Worm (Caenorhabditis elegans): Measurements from ENCODE around the gene suex-2.

Gene suex-2

DNA sequence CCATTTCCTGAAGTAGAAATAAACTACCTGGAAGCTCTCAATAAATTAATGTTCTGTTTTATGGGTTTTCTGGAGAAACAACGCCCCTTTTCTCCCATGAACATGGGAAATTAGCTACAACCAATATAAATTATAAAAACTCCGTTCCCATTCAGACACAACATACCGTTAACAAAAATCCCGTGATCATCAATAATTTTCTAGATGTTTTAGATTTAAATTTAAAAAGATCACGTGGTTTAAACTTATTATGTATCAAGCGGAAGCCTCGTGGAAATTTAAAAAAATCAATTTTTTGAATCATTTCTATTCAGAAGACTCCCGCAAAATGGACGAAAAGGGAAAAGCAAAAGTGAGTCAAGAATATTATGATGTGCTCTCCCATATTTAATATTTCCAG lies 2.2 kb upstream of the suex-2 start, which contains the start of gene C53B4.2:
Gene C53B4.2 (plus strand): TSS at position 301 of the 400 bp plus-strand sequence.
- TF ChIP-seq lsy-12 (tag; optimal IDR thresholded peaks at IDR 0.05) (no peak), ceh-28 (tag; optimal IDR thresholded peaks at IDR 0.05) (no peak), elt-2 (tag; optimal IDR thresholded peaks at IDR 0.05) (no peak), pha-4 (tag; optimal IDR thresholded peaks at IDR 0.05) (no peak), nhr-237 (tag; optimal IDR thresholded peaks at IDR 0.05) (no peak), eor-1 (tag; optimal IDR thresholded peaks at IDR 0.05) (no peak), tbx-2 (tag; optimal IDR thresholded peaks at IDR 0.05) (no peak), ztf-11 (tag; optimal IDR thresholded peaks at IDR 0.05) (no peak)

DNA sequence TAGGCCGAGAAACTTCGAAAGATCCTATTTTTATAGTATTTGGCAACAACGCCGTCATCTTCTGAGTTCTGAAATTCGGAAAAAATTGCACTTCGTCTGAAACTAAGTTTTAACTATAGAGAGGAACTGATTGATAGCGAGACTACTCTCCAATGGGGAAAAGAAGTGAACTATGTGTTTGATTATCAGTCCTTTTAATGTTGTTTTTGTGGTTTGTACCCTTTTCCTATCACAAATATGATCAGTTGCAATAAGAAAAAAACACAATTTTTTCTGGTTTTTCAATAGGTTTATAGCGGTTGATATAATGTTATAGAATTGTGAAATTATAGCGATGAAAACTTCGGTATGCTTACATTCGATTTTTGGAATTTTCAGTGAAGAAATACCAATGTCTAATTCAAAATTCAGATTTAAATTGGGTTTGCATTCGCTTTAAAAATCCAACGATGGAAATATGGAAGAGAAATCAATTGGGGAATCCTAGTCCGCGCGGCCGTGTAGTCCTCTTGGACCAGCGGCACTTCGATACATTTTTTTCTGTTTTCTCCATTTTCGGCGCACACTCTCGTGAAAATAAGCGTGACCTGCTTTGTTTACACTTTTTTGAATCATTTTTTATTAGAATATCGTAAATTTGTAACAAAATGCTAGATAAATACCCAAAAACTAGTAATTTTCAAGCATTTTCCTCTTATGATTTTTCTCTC lies 5.3 kb downstream of the suex-2 start, which contains the start of gene C53B4.3:
Gene C53B4.3 (minus strand): TSS at position 464 of the 710 bp plus-strand sequence.
- no peak for TF ChIP-seq nhr-237 (tag; optimal IDR thresholded peaks at IDR 0.05)
- no peak for TF ChIP-seq unc-39 (tag; optimal IDR thresholded peaks at IDR 0.05)
- TF ChIP-seq R02D3.7 (tag; optimal IDR thresholded peaks at IDR 0.05): no peak
- no peak for TF ChIP-seq ztf-11 (tag; optimal IDR thresholded peaks at IDR 0.05)
- TF ChIP-seq ama-1 (optimal IDR thresholded peaks at IDR 0.05): no peak
- TF ChIP-seq nhr-11 (tag; optimal IDR thresholded peaks at IDR 0.05): no peak
- no peak for TF ChIP-seq sea-2 (GFP tag; optimal IDR thresholded peaks at IDR 0.05)
- no peak for TF ChIP-seq lin-39 (tag; optimal IDR thresholded peaks at IDR 0.05)
- no peak for TF ChIP-seq nhr-77 (tag; optimal IDR thresholded peaks at IDR 0.05)
- no peak for TF ChIP-seq nhr-76 (tag; optimal IDR thresholded peaks at IDR 0.05)
- TF ChIP-seq egl-27 (tag; optimal IDR thresholded peaks at IDR 0.05): no peak
- TF ChIP-seq pqm-1 (tag; optimal IDR thresholded peaks at IDR 0.05): no peak
- TF ChIP-seq jun-1 (tag; optimal IDR thresholded peaks at IDR 0.05): no peak
- TF ChIP-seq snpc-4 (tag; optimal IDR thresholded peaks at IDR 0.05): peak; percentile 74
- TF ChIP-seq ceh-28 (tag; optimal IDR thresholded peaks at IDR 0.05): no peak
- no peak for TF ChIP-seq elt-3 (tag; optimal IDR thresholded peaks at IDR 0.05)
- TF ChIP-seq pha-4 (tag; optimal IDR thresholded peaks at IDR 0.05): peak; percentile 72
- TF ChIP-seq fkh-10 (GFP tag; optimal IDR thresholded peaks at IDR 0.05): no peak
- TF ChIP-seq hmg-11 (tag; optimal IDR thresholded peaks at IDR 0.05): peak; percentile 32
- TF ChIP-seq ceh-82 (tag; optimal IDR thresholded peaks at IDR 0.05): no peak
- no peak for TF ChIP-seq zag-1 (tag; optimal IDR thresholded peaks at IDR 0.05)
- no peak for TF ChIP-seq skn-1 (tag; optimal IDR thresholded peaks at IDR 0.05)
- no peak for TF ChIP-seq fos-1 (tag; optimal IDR thresholded peaks at IDR 0.05)
- TF ChIP-seq aly-2 (tag; optimal IDR thresholded peaks at IDR 0.05): no peak
- peak; percentile 71 for TF ChIP-seq lin-15B (tag; optimal IDR thresholded peaks at IDR 0.05)
- no peak for TF ChIP-seq nhr-28 (tag; optimal IDR thresholded peaks at IDR 0.05)
- no peak for TF ChIP-seq ztf-4 (tag; optimal IDR thresholded peaks at IDR 0.05)
- no peak for TF ChIP-seq nhr-67 (tag; optimal IDR thresholded peaks at IDR 0.05)
- peak; percentile 39 for TF ChIP-seq nfya-1 (tag; optimal IDR thresholded peaks at IDR 0.05; ENCODE audit: insufficient read depth)
- TF ChIP-seq mml-1 (tag; optimal IDR thresholded peaks at IDR 0.05): no peak
- no peak for TF ChIP-seq fkh-2 (tag; optimal IDR thresholded peaks at IDR 0.05)
- peak; percentile 60 for TF ChIP-seq nhr-23 (tag; optimal IDR thresholded peaks at IDR 0.05)
- TF ChIP-seq eor-1 (tag; optimal IDR thresholded peaks at IDR 0.05): peak in 1 of 2 experiments; percentile 27
- TF ChIP-seq elt-2 (tag; optimal IDR thresholded peaks at IDR 0.05): peak; percentile 55
- TF ChIP-seq egl-5 (tag; optimal IDR thresholded peaks at IDR 0.05): no peak
- TF ChIP-seq nhr-43 (tag; optimal IDR thresholded peaks at IDR 0.05; ENCODE audit: poor library complexity, severe bottlenecking): peak; percentile 92
- peak; percentile 52 for TF ChIP-seq nhr-25 (tag; optimal IDR thresholded peaks at IDR 0.05)
- no peak for TF ChIP-seq nhr-12 (tag; optimal IDR thresholded peaks at IDR 0.05)
- TF ChIP-seq mdl-1 (tag; optimal IDR thresholded peaks at IDR 0.05): no peak
- TF ChIP-seq unc-62 (GFP tag; optimal IDR thresholded peaks at IDR 0.05): no peak
- TF ChIP-seq daf-12 (tag; optimal IDR thresholded peaks at IDR 0.05): no peak
- TF ChIP-seq tbx-2 (tag; optimal IDR thresholded peaks at IDR 0.05): peak; percentile 24
- no peak for TF ChIP-seq ceh-9 (tag; optimal IDR thresholded peaks at IDR 0.05)
- no peak for TF ChIP-seq ceh-16 (tag; optimal IDR thresholded peaks at IDR 0.05)
- peak; percentile 63 for TF ChIP-seq lsy-12 (tag; optimal IDR thresholded peaks at IDR 0.05)
- no peak for TF ChIP-seq elt-1 (tag; optimal IDR thresholded peaks at IDR 0.05)
- TF ChIP-seq ZK546.5 (tag; optimal IDR thresholded peaks at IDR 0.05): no peak

All from whole organism, L3 larva.